Worm (Caenorhabditis elegans): ENCODE data around the gene smg-6.

DNA sequence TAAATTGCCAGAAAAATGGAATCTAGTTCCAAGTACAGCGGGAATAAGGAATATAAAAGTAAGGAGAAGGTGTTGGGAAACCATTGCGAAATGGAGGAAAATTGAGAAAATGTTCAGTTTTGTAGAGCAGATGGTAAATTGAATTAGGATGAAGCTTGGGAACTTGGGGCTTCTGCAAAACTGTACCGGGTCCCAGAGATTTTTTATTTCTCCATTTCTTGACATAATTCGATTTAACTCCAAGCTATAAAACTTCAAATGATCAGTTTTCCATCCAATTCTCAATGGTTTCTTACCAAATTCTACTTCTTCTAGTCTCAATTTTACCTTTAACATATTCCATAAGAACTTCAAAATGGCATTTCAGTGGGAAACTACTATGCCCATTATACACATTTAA is 5.5 kb upstream of the smg-6 start, which contains the start of the genes E02H9.9 and E02H9.1:
- TF ChIP-seq hsf-1 (GFP tag; IDR thresholded peaks at IDR 0.05) (no peak), unc-62 (GFP tag; optimal IDR thresholded peaks at IDR 0.05) (no peak), ceh-100 (GFP tag; IDR thresholded peaks at IDR 0.05) (no peak), sptf-2 (GFP tag; optimal IDR thresholded peaks at IDR 0.05) (no peak), lin-35 (GFP tag; optimal IDR thresholded peaks at IDR 0.05) (no peak), madf-3 (GFP tag; IDR thresholded peaks at IDR 0.05) (no peak), let-526 (GFP tag; IDR thresholded peaks at IDR 0.05) (no peak), mes-4 (tag; optimal IDR thresholded peaks at IDR 0.05) (no peak), ama-1 (optimal IDR thresholded peaks at IDR 0.05) (no peak), ama-1 (GFP tag; optimal IDR thresholded peaks at IDR 0.05) (no peak), madf-8 (GFP tag; conservative IDR thresholded peaks at IDR 0.05) (no peak)

Measured in whole organism, young adult.